Worm (Caenorhabditis elegans): ENCODE results near the gene C49C3.10.

The C49C3.10 gene

DNA sequence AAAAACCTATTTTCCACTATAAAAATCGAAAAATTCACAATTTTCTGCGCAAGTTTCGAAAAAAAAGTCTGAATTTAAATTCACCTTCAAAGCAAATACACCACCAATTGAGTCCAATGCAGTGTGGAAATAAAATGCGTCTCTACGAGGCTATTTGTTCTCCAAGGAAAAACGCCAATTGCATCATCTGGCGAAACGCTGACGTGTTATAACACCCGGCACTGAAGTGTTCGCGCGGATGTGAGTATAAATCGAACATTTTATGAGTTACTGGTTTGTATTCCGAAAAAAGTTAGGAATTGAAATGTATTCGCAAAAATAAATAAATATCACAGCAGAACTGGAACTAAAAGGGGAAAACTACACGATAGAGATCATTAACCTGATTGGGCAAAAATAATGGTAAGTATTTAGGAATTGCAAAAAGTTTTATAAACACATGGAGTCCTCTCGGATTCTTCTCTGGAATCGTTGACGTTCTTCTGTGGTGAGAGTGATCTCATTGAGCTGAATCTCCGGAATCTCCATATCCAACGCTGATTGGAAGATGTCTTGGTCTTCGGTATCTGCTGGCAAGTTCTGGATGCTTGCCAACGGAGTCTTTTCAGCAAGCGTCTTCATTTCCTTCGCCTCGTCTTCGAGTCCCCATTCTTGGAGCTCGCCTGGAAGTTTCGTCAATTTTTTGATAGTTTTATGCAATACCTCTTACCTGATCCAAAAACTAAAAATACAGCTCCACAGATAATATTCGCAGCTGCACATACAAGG lies 50.7 kb downstream of the C49C3.10 start, which contains the start of gene zipt-7.1:
Gene zipt-7.1 (minus strand): TSS at position 232 of the 768 bp plus-strand sequence.
- TF ChIP-seq F49E8.2 (tag; optimal IDR thresholded peaks at IDR 0.05; ENCODE audit: insufficient read depth) (no peak), hsf-1 (GFP tag; IDR thresholded peaks at IDR 0.05) (no peak), lin-40 (tag; optimal IDR thresholded peaks at IDR 0.05) (no peak), madf-3 (GFP tag; IDR thresholded peaks at IDR 0.05) (0 out of 2 replicates have a peak, but pooled peaks have one; percentile 62), ztf-18 (tag; optimal IDR thresholded peaks at IDR 0.05) (no peak), nfyb-1 (GFP tag; IDR thresholded peaks at IDR 0.05) (0 out of 2 replicates have a peak, but pooled peaks have one; percentile 28), ceh-40 (GFP tag; IDR thresholded peaks at IDR 0.05) (no peak)
